Worm (Caenorhabditis elegans): ENCODE data around the gene bbs-8.

Gene bbs-8

ce11 chrV:6784853-6785492 is 20.1 kb upstream of the bbs-8 start, which contains the start of the genes spn-4 and spe-39 (continued):
- TF ChIP-seq swsn-7 (tag; optimal IDR thresholded peaks at IDR 0.05), result peak; percentile 81
- peak; percentile 81 for TF ChIP-seq mep-1 (tag; optimal IDR thresholded peaks at IDR 0.05)
- TF ChIP-seq dpl-1 (GFP tag; optimal IDR thresholded peaks at IDR 0.05), result peak; percentile 94 to 95 (median 94)
- TF ChIP-seq egl-13 (tag; optimal IDR thresholded peaks at IDR 0.05), result peak; percentile 69
- peak; percentile 9 for TF ChIP-seq ztf-4 (tag; optimal IDR thresholded peaks at IDR 0.05)
- TF ChIP-seq lin-13 (GFP tag; optimal IDR thresholded peaks at IDR 0.05), result peak; percentile 80
- no peak for TF ChIP-seq tlp-1 (tag; optimal IDR thresholded peaks at IDR 0.05)
- no peak for TF ChIP-seq fos-1 (tag; optimal IDR thresholded peaks at IDR 0.05)
- peak; percentile 84 for TF ChIP-seq dsc-1 (tag; optimal IDR thresholded peaks at IDR 0.05)
- no peak for TF ChIP-seq hlh-17 (GFP tag; optimal IDR thresholded peaks at IDR 0.05; ENCODE audit: borderline replicate concordance)
- no peak for TF ChIP-seq efl-3 (GFP tag; optimal IDR thresholded peaks at IDR 0.05)
- TF ChIP-seq ztf-11 (tag; optimal IDR thresholded peaks at IDR 0.05), result peak in 1 of 2 experiments; percentile 72
- TF ChIP-seq aha-1 (tag; optimal IDR thresholded peaks at IDR 0.05), result no peak
- peak; percentile 95 for TF ChIP-seq unc-130 (tag; optimal IDR thresholded peaks at IDR 0.05)
- peak; percentile 28 for TF ChIP-seq fkh-4 (tag; optimal IDR thresholded peaks at IDR 0.05; ENCODE audit: borderline replicate concordance)
- peak; percentile 73 for TF ChIP-seq tbx-2 (tag; optimal IDR thresholded peaks at IDR 0.05)
- TF ChIP-seq vab-15 (tag; optimal IDR thresholded peaks at IDR 0.05), result no peak
- peak; percentile 71 to 95 for TF ChIP-seq efl-1 (optimal IDR thresholded peaks at IDR 0.05)
- peak; percentile 93 to 99 for TF ChIP-seq efl-1 (GFP tag; optimal IDR thresholded peaks at IDR 0.05 in 1 of 2)
- no peak for TF ChIP-seq C34B4.2 (tag; optimal IDR thresholded peaks at IDR 0.05)
- TF ChIP-seq grh-1 (GFP tag; IDR thresholded peaks at IDR 0.05), result peak; percentile 35
- TF ChIP-seq nhr-84 (tag; optimal IDR thresholded peaks at IDR 0.05), result no peak
- TF ChIP-seq snu-23 (GFP tag; optimal IDR thresholded peaks at IDR 0.05), result peak; percentile 84
- no peak for TF ChIP-seq zag-1 (tag; optimal IDR thresholded peaks at IDR 0.05)
- peak; percentile 66 for TF ChIP-seq unc-86 (tag; optimal IDR thresholded peaks at IDR 0.05)
- peak; percentile 57 for TF ChIP-seq lin-15B (tag; optimal IDR thresholded peaks at IDR 0.05)
- peak; percentile 86 for TF ChIP-seq nhr-71 (tag; optimal IDR thresholded peaks at IDR 0.05)
- TF ChIP-seq sup-37 (GFP tag; optimal IDR thresholded peaks at IDR 0.05), result no peak
- TF ChIP-seq elt-2 (tag; optimal IDR thresholded peaks at IDR 0.05), result peak; percentile 65
- peak; percentile 90 for TF ChIP-seq skn-1 (tag; optimal IDR thresholded peaks at IDR 0.05)
- TF ChIP-seq nhr-20 (tag; optimal IDR thresholded peaks at IDR 0.05), result peak; percentile 84
- no peak for TF ChIP-seq ets-5 (GFP tag; IDR thresholded peaks at IDR 0.05)
- TF ChIP-seq blmp-1 (tag; optimal IDR thresholded peaks at IDR 0.05), result peak; percentile 66
- TF ChIP-seq mab-9 (GFP tag; IDR thresholded peaks at IDR 0.05), result peak; percentile 20; the same call in 1 of the 2 replicates
- peak; percentile 79 for TF ChIP-seq xbp-1 (tag; optimal IDR thresholded peaks at IDR 0.05)
- peak; percentile 67 for TF ChIP-seq irx-1 (tag; optimal IDR thresholded peaks at IDR 0.05)
- TF ChIP-seq nhr-28 (tag; optimal IDR thresholded peaks at IDR 0.05), result no peak
- TF ChIP-seq ceh-90 (tag; optimal IDR thresholded peaks at IDR 0.05), result peak; percentile 46
- no peak for TF ChIP-seq nhr-12 (tag; optimal IDR thresholded peaks at IDR 0.05)
- peak; percentile 73 for TF ChIP-seq nhr-19 (GFP tag; conservative IDR thresholded peaks at IDR 0.05)
- no peak for TF ChIP-seq mef-2 (tag; optimal IDR thresholded peaks at IDR 0.05)

ce11 chrV:6783044-6783625 is 18.3 kb upstream of the bbs-8 start:
- TF ChIP-seq ceh-8 (GFP tag; optimal IDR thresholded peaks at IDR 0.05) (no peak), pax-3 (tag; optimal IDR thresholded peaks at IDR 0.05) (no peak), fkh-10 (GFP tag; optimal IDR thresholded peaks at IDR 0.05) (no peak), vab-15 (tag; optimal IDR thresholded peaks at IDR 0.05) (no peak), ceh-82 (tag; optimal IDR thresholded peaks at IDR 0.05) (no peak), nhr-71 (tag; optimal IDR thresholded peaks at IDR 0.05) (no peak), efl-1 (optimal IDR thresholded peaks at IDR 0.05) (no peak), efl-1 (GFP tag; optimal IDR thresholded peaks at IDR 0.05 in 1 of 2) (peak in 1 of 2 experiments; percentile 60)
